Comparison of ENCODE assay signal across 5 worm cellular contexts in genomic region chrX:6867707-6868106, ce11.
TF ChIP-seq lines count a peak whose summit lies in the region.

No protein-coding gene starts in this region.

TF ChIP-seq in whole organism, L1 larva, 84 proteins besides CTCF, POLR2A, EP300 and RAD21 (continues in another document):
- peak; percentile 35 for TF ChIP-seq lir-3 (tag; optimal IDR thresholded peaks at IDR 0.05; lab: Kevin White, UChicago; ENCODE audit: poor library complexity)
- TF ChIP-seq efl-1 (optimal IDR thresholded peaks at IDR 0.05; lab: Kevin White, UChicago) = peak in 1 of 2 experiments; percentile 14
- no peak for TF ChIP-seq efl-1 (GFP tag; optimal IDR thresholded peaks at IDR 0.05 in 1 of 2; lab: Kevin White, UChicago)
- TF ChIP-seq nhr-19 (GFP tag; conservative IDR thresholded peaks at IDR 0.05; lab: Robert Waterston, UW) = peak; percentile 45
- 0 out of 2 replicates have a peak, but pooled peaks have one; percentile 33 for TF ChIP-seq ceh-88 (GFP tag; IDR thresholded peaks at IDR 0.05; lab: Robert Waterston, UW)
- TF ChIP-seq elt-2 (tag; optimal IDR thresholded peaks at IDR 0.05; lab: Kevin White, UChicago) = peak; percentile 49
- no peak for TF ChIP-seq lin-39 (tag; optimal IDR thresholded peaks at IDR 0.05; lab: Kevin White, UChicago)
- TF ChIP-seq swsn-7 (tag; optimal IDR thresholded peaks at IDR 0.05; lab: Kevin White, UChicago) = peak; percentile 31
- TF ChIP-seq mep-1 (tag; optimal IDR thresholded peaks at IDR 0.05; lab: Kevin White, UChicago) = peak; percentile 66
- no peak for TF ChIP-seq ceh-8 (GFP tag; optimal IDR thresholded peaks at IDR 0.05; lab: Kevin White, UChicago)
- TF ChIP-seq grh-1 (GFP tag; IDR thresholded peaks at IDR 0.05; lab: Robert Waterston, UW) = peak; percentile 54; the same call in 1 of the 2 replicates
- TF ChIP-seq nhr-90 (tag; optimal IDR thresholded peaks at IDR 0.05; lab: Kevin White, UChicago; ENCODE audit: poor library complexity) = peak; percentile 66
- no peak for TF ChIP-seq ama-1 (optimal IDR thresholded peaks at IDR 0.05; lab: Kevin White, UChicago)
- TF ChIP-seq nhr-237 (tag; optimal IDR thresholded peaks at IDR 0.05; lab: Kevin White, UChicago) = no peak
- peak in 1 of 2 experiments; percentile 8 for TF ChIP-seq ztf-11 (tag; optimal IDR thresholded peaks at IDR 0.05; lab: Kevin White, UChicago)
- TF ChIP-seq mdl-1 (tag; optimal IDR thresholded peaks at IDR 0.05; lab: Kevin White, UChicago) = peak in 1 of 2 experiments; percentile 13
- peak; percentile 71 for TF ChIP-seq snu-23 (GFP tag; optimal IDR thresholded peaks at IDR 0.05; lab: Kevin White, UChicago)

TF ChIP-seq in whole organism, L3 larva, 47 proteins besides CTCF, POLR2A, EP300 and RAD21:
- TF ChIP-seq lin-39 (tag; optimal IDR thresholded peaks at IDR 0.05; lab: Kevin White, UChicago) (peak; percentile 48), elt-3 (tag; optimal IDR thresholded peaks at IDR 0.05; lab: Kevin White, UChicago) (no peak), hmg-11 (tag; optimal IDR thresholded peaks at IDR 0.05; lab: Kevin White, UChicago) (peak; percentile 58), nhr-25 (tag; optimal IDR thresholded peaks at IDR 0.05; lab: Kevin White, UChicago) (peak; percentile 59), ceh-16 (tag; optimal IDR thresholded peaks at IDR 0.05; lab: Kevin White, UChicago) (no peak), pqm-1 (tag; optimal IDR thresholded peaks at IDR 0.05; lab: Kevin White, UChicago) (peak; percentile 52), daf-12 (tag; optimal IDR thresholded peaks at IDR 0.05; lab: Kevin White, UChicago) (no peak), elt-2 (tag; optimal IDR thresholded peaks at IDR 0.05; lab: Kevin White, UChicago) (peak; percentile 52), nhr-43 (tag; optimal IDR thresholded peaks at IDR 0.05; lab: Kevin White, UChicago; ENCODE audit: poor library complexity, severe bottlenecking) (peak; percentile 79), lsy-12 (tag; optimal IDR thresholded peaks at IDR 0.05; lab: Kevin White, UChicago) (peak; percentile 66), ztf-4 (tag; optimal IDR thresholded peaks at IDR 0.05; lab: Kevin White, UChicago) (peak; percentile 9), fkh-10 (GFP tag; optimal IDR thresholded peaks at IDR 0.05; lab: Kevin White, UChicago) (no peak), aly-2 (tag; optimal IDR thresholded peaks at IDR 0.05; lab: Kevin White, UChicago) (no peak), nhr-23 (tag; optimal IDR thresholded peaks at IDR 0.05; lab: Kevin White, UChicago) (peak; percentile 17), fkh-2 (tag; optimal IDR thresholded peaks at IDR 0.05; lab: Kevin White, UChicago) (no peak), tbx-2 (tag; optimal IDR thresholded peaks at IDR 0.05; lab: Kevin White, UChicago) (peak; percentile 63)

TF ChIP-seq in whole organism, early embryonic, 17 proteins besides CTCF, POLR2A, EP300 and RAD21:
- TF ChIP-seq ets-7 (tag; optimal IDR thresholded peaks at IDR 0.05; lab: Kevin White, UChicago) (no peak), scrt-1 (GFP tag; IDR thresholded peaks at IDR 0.05; lab: Robert Waterston, UW) (peak; percentile 60; the same call in 1 of the 2 replicates), hnd-1 (tag; optimal IDR thresholded peaks at IDR 0.05; lab: Kevin White, UChicago) (no peak), flt-1 (GFP tag; IDR thresholded peaks at IDR 0.05; lab: Robert Waterston, UW) (peak; percentile 47; the same call in 1 of the 2 replicates), sea-1 (GFP tag; conservative IDR thresholded peaks at IDR 0.05; lab: Robert Waterston, UW) (peak; percentile 76), tra-4 (tag; optimal IDR thresholded peaks at IDR 0.05; lab: Kevin White, UChicago) (no peak), F13C5.2 (tag; optimal IDR thresholded peaks at IDR 0.05; lab: Kevin White, UChicago) (no peak), ceh-13 (GFP tag; optimal IDR thresholded peaks at IDR 0.05; lab: Kevin White, UChicago) (peak; percentile 27), tbx-37 (GFP tag; conservative IDR thresholded peaks at IDR 0.05; lab: Robert Waterston, UW) (peak; percentile 41; the same call in 1 of the 2 replicates), tbx-11 (GFP tag; IDR thresholded peaks at IDR 0.05; lab: Robert Waterston, UW) (0 out of 2 replicates have a peak, but pooled peaks have one; percentile 52), pes-1 (GFP tag; IDR thresholded peaks at IDR 0.05; lab: Robert Waterston, UW) (no peak), hmg-4 (GFP tag; optimal IDR thresholded peaks at IDR 0.05; lab: Kevin White, UChicago) (peak; percentile 57), hmbx-1 (tag; optimal IDR thresholded peaks at IDR 0.05; lab: Kevin White, UChicago) (no peak)

TF ChIP-seq in whole organism, midembryonic, 9 proteins besides CTCF, POLR2A, EP300 and RAD21:
- TF ChIP-seq ztf-29 (GFP tag; IDR thresholded peaks at IDR 0.05; lab: Robert Waterston, UW) (peak; percentile 20; the same call in 1 of the 2 replicates), T22C8.4 (GFP tag; IDR thresholded peaks at IDR 0.05; lab: Robert Waterston, UW) (no peak), med-1 (GFP tag; optimal IDR thresholded peaks at IDR 0.05; lab: Kevin White, UChicago; ENCODE audit: insufficient read depth) (no peak), klf-2 (GFP tag; conservative IDR thresholded peaks at IDR 0.05; lab: Robert Waterston, UW) (0 out of 2 replicates have a peak, but pooled peaks have one; percentile 38), cog-1 (tag; optimal IDR thresholded peaks at IDR 0.05; lab: Kevin White, UChicago) (peak; percentile 37), ref-1 (GFP tag; conservative IDR thresholded peaks at IDR 0.05; lab: Robert Waterston, UW) (no peak; the same call in 1 of the 2 replicates), flt-1 (GFP tag; IDR thresholded peaks at IDR 0.05; lab: Robert Waterston, UW) (no peak; the same call in 1 of the 2 replicates), ztf-23 (GFP tag; IDR thresholded peaks at IDR 0.05; lab: Robert Waterston, UW) (0 out of 2 replicates have a peak, but pooled peaks have one; percentile 63), tab-1 (GFP tag; IDR thresholded peaks at IDR 0.05; lab: Robert Waterston, UW) (peak; percentile 69; the same call in 1 of the 2 replicates)

TF ChIP-seq in whole organism, young adult, 124 proteins besides CTCF, POLR2A, EP300 and RAD21 (continues in another document):
- 0 out of 2 replicates have a peak, but pooled peaks have one; percentile 66 for TF ChIP-seq bed-1 (GFP tag; IDR thresholded peaks at IDR 0.05; lab: Robert Waterston, UW)
- TF ChIP-seq fkh-3 (tag; optimal IDR thresholded peaks at IDR 0.05; lab: Kevin White, UChicago) = peak; percentile 35
- TF ChIP-seq F57A8.1 (GFP tag; optimal IDR thresholded peaks at IDR 0.05; lab: Kevin White, UChicago) = peak; percentile 89
- TF ChIP-seq tbx-9 (tag; optimal IDR thresholded peaks at IDR 0.05; lab: Kevin White, UChicago; ENCODE audit: borderline replicate concordance) = no peak
- TF ChIP-seq ekl-4 (GFP tag; IDR thresholded peaks at IDR 0.05; lab: Robert Waterston, UW) = peak; percentile 77
- peak; percentile 57 for TF ChIP-seq lin-40 (tag; optimal IDR thresholded peaks at IDR 0.05; lab: Kevin White, UChicago)
- TF ChIP-seq cebp-1 (GFP tag; IDR thresholded peaks at IDR 0.05; lab: Robert Waterston, UW) = no peak
- TF ChIP-seq cebp-1 (tag; optimal IDR thresholded peaks at IDR 0.05; lab: Kevin White, UChicago) = no peak
- TF ChIP-seq ztf-22 (GFP tag; optimal IDR thresholded peaks at IDR 0.05; lab: Kevin White, UChicago) = peak; percentile 65
- peak; percentile 84 for TF ChIP-seq F52B5.7 (tag; optimal IDR thresholded peaks at IDR 0.05; lab: Kevin White, UChicago)
- TF ChIP-seq T07F8.4 (tag; optimal IDR thresholded peaks at IDR 0.05; lab: Kevin White, UChicago) = peak; percentile 84
- peak; percentile 65 for TF ChIP-seq ZK185.1 (tag; optimal IDR thresholded peaks at IDR 0.05; lab: Kevin White, UChicago; ENCODE audit: poor library complexity, severe bottlenecking)
- no peak for TF ChIP-seq sdz-38 (tag; optimal IDR thresholded peaks at IDR 0.05; lab: Kevin White, UChicago)
- TF ChIP-seq somi-1 (GFP tag; optimal IDR thresholded peaks at IDR 0.05; lab: Kevin White, UChicago) = peak; percentile 69
- peak; percentile 75; the same call in 1 of the 2 replicates for TF ChIP-seq madf-3 (GFP tag; IDR thresholded peaks at IDR 0.05; lab: Robert Waterston, UW)
- peak; percentile 68 for TF ChIP-seq gei-17 (GFP tag; optimal IDR thresholded peaks at IDR 0.05; lab: Kevin White, UChicago)
- peak; percentile 58 for TF ChIP-seq atf-7 (tag; optimal IDR thresholded peaks at IDR 0.05; lab: Kevin White, UChicago)
- peak; percentile 82; the same call in 1 of the 2 replicates for TF ChIP-seq ceh-58 (GFP tag; IDR thresholded peaks at IDR 0.05; lab: Robert Waterston, UW)
- TF ChIP-seq nfya-2 (GFP tag; IDR thresholded peaks at IDR 0.05; lab: Robert Waterston, UW) = 0 out of 2 replicates have a peak, but pooled peaks have one; percentile 18
- peak; percentile 77 for TF ChIP-seq ceh-27 (GFP tag; optimal IDR thresholded peaks at IDR 0.05; lab: Kevin White, UChicago)
- peak; percentile 85 for TF ChIP-seq snpc-3.4 (tag; optimal IDR thresholded peaks at IDR 0.05; lab: Kevin White, UChicago)
- no peak for TF ChIP-seq madf-8 (GFP tag; conservative IDR thresholded peaks at IDR 0.05; lab: Robert Waterston, UW)
- peak; percentile 83 for TF ChIP-seq pbrm-1 (GFP tag; IDR thresholded peaks at IDR 0.05; lab: Robert Waterston, UW)
- peak; percentile 74 for TF ChIP-seq C17E4.6 (GFP tag; IDR thresholded peaks at IDR 0.05; lab: Robert Waterston, UW)
- peak; percentile 96 for TF ChIP-seq die-1 (tag; optimal IDR thresholded peaks at IDR 0.05; lab: Kevin White, UChicago)
- TF ChIP-seq egrh-3 (GFP tag; IDR thresholded peaks at IDR 0.05; lab: Robert Waterston, UW) = no peak
- TF ChIP-seq aptf-3 (GFP tag; IDR thresholded peaks at IDR 0.05; lab: Robert Waterston, UW) = peak; percentile 87; the same call in 1 of the 2 replicates
- no peak for TF ChIP-seq ztf-6 (GFP tag; IDR thresholded peaks at IDR 0.05; lab: Robert Waterston, UW)
- TF ChIP-seq ztf-26 (tag; optimal IDR thresholded peaks at IDR 0.05; lab: Kevin White, UChicago) = peak; percentile 65
- no peak; the same call in 1 of the 2 replicates for TF ChIP-seq mcd-1 (GFP tag; IDR thresholded peaks at IDR 0.05; lab: Robert Waterston, UW)
- TF ChIP-seq madf-10 (tag; optimal IDR thresholded peaks at IDR 0.05; lab: Kevin White, UChicago) = peak; percentile 81
- TF ChIP-seq lin-35 (GFP tag; optimal IDR thresholded peaks at IDR 0.05; lab: Kevin White, UChicago) = peak in 1 of 3 experiments; percentile 76
- TF ChIP-seq nfya-1 (tag; optimal IDR thresholded peaks at IDR 0.05; lab: Kevin White, UChicago; ENCODE audit: borderline replicate concordance, insufficient read depth) = no peak
- TF ChIP-seq unc-130 (GFP tag; optimal IDR thresholded peaks at IDR 0.05; lab: Kevin White, UChicago) = peak; percentile 6
- no peak for TF ChIP-seq zfh-2 (GFP tag; conservative IDR thresholded peaks at IDR 0.05; lab: Robert Waterston, UW)
- TF ChIP-seq C06A6.2 (GFP tag; conservative IDR thresholded peaks at IDR 0.05; lab: Robert Waterston, UW) = no peak; the same call in 1 of the 2 replicates
- peak; percentile 72 for TF ChIP-seq repo-1 (tag; optimal IDR thresholded peaks at IDR 0.05; lab: Kevin White, UChicago)
- peak; percentile 85 for TF ChIP-seq B0035.1 (tag; optimal IDR thresholded peaks at IDR 0.05; lab: Kevin White, UChicago)

Comparison
In these comparisons a context has a peak if more than half of its experiments do, and no peak if none do; other contexts are left out.
1. Of the 8 proteins assayed by ChIP-seq in both whole organism, young adult and whole organism, L1 larva: peak only in whole organism, young adult: snpc-4 and unc-130; only in whole organism, L1 larva: none; in both: nhr-90; in neither: 1; mixed calls (peak in some experiments, not most) for 4.